Fruit fly (Drosophila melanogaster): ENCODE results near the gene CG13901.

The CG13901 gene

DNA sequence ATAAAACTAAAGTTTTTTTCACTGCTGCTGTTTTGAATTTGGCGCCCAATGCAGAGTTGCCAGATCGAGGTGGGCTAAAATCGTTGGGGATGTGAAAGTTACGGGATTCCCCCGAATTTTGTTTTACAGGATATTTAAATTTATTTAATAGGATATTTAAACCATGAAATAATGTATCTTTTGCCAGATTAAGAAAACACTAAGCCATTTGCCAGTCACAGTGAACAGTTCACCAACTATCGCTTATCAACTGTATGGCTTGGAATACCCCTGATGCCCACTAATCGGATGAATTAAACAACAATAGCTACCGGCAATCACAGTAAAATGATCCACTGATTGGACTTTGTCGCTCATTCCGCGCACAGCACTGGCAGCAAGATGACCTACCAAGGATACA, 13.4 kb upstream of the CG13901 start, which contains the start of gene Dci (continued):
- TF ChIP-seq bcd (GFP tag; optimal IDR thresholded peaks at IDR 0.05), result peak; percentile 69
- TF ChIP-seq Dfd (GFP tag; optimal IDR thresholded peaks at IDR 0.05), result no peak
- peak; percentile 74 for TF ChIP-seq cas (GFP tag; IDR thresholded peaks at IDR 0.05)
- TF ChIP-seq tup (GFP tag; optimal IDR thresholded peaks at IDR 0.05), result peak; percentile 63
- peak; percentile 68 for TF ChIP-seq CG9215 (GFP tag; IDR thresholded peaks at IDR 0.05)
- no peak for TF ChIP-seq Vsx1 (GFP tag; optimal IDR thresholded peaks at IDR 0.05)
- no peak for TF ChIP-seq lov (optimal IDR thresholded peaks at IDR 0.05)
- TF ChIP-seq lov (GFP tag; IDR thresholded peaks at IDR 0.05), result 0 out of 3 replicates have a peak, but pooled peaks have one; percentile 12
- TF ChIP-seq Bteb2 (GFP tag; optimal IDR thresholded peaks at IDR 0.05), result peak; percentile 59
- TF ChIP-seq B-H2 (GFP tag; optimal IDR thresholded peaks at IDR 0.05), result no peak
- peak; percentile 73 for TF ChIP-seq CG10267 (tag; optimal IDR thresholded peaks at IDR 0.05)
- no peak for TF ChIP-seq prd (optimal IDR thresholded peaks at IDR 0.05)
- TF ChIP-seq prd (GFP tag; IDR thresholded peaks at IDR 0.05), result peak; percentile 91
- TF ChIP-seq CG11560 (tag; IDR thresholded peaks at IDR 0.05), result no peak; the same call in 2 of the 3 replicates
- peak; percentile 78 for TF ChIP-seq Rx (GFP tag; IDR thresholded peaks at IDR 0.05)
- peak; percentile 41 for TF ChIP-seq CG3281 (GFP tag; optimal IDR thresholded peaks at IDR 0.05)
- no peak for TF ChIP-seq disco-r (GFP tag; optimal IDR thresholded peaks at IDR 0.05)
- TF ChIP-seq az2 (GFP tag; optimal IDR thresholded peaks at IDR 0.05), result peak; percentile 70
- TF ChIP-seq unc-4 (GFP tag; IDR thresholded peaks at IDR 0.05; ENCODE audit: partially characterized antibody), result peak; percentile 82
- peak; percentile 39 for TF ChIP-seq CG1529 (GFP tag; optimal IDR thresholded peaks at IDR 0.05)
- no peak for TF ChIP-seq pan (optimal IDR thresholded peaks at IDR 0.05)
- peak in 1 of 2 experiments; percentile 84 for TF ChIP-seq pan (GFP tag; optimal IDR thresholded peaks at IDR 0.05 in 1 of 2, IDR thresholded peaks at IDR 0.05 in 1 of 2)
- peak; percentile 70 for TF ChIP-seq wor (GFP tag; IDR thresholded peaks at IDR 0.05)
- no peak for TF ChIP-seq CG6813 (GFP tag; optimal IDR thresholded peaks at IDR 0.05)
- TF ChIP-seq CG30431 (GFP tag; optimal IDR thresholded peaks at IDR 0.05), result peak; percentile 49
- TF ChIP-seq CG18619 (GFP tag; optimal IDR thresholded peaks at IDR 0.05), result peak; percentile 28
- TF ChIP-seq CG2875 (GFP tag; optimal IDR thresholded peaks at IDR 0.05), result peak; percentile 16
- no peak for TF ChIP-seq nau (GFP tag; optimal IDR thresholded peaks at IDR 0.05)
- TF ChIP-seq Xbp1 (GFP tag; optimal IDR thresholded peaks at IDR 0.05), result peak; percentile 87
- peak; percentile 97 for TF ChIP-seq sens (GFP tag)
- TF ChIP-seq seq (GFP tag; IDR thresholded peaks at IDR 0.05), result peak; percentile 57
- peak; percentile 55 for TF ChIP-seq CG33213 (GFP tag; optimal IDR thresholded peaks at IDR 0.05)
- TF ChIP-seq CG13123 (GFP tag; optimal IDR thresholded peaks at IDR 0.05), result no peak
- no peak for TF ChIP-seq sr (GFP tag; IDR thresholded peaks at IDR 0.05)
- no peak for TF ChIP-seq cad (GFP tag; optimal IDR thresholded peaks at IDR 0.05)
- TF ChIP-seq CG2678 (tag; optimal IDR thresholded peaks at IDR 0.05), result no peak
- no peak for TF ChIP-seq Blimp-1 (GFP tag; optimal IDR thresholded peaks at IDR 0.05)
- TF ChIP-seq grn (GFP tag; optimal IDR thresholded peaks at IDR 0.05), result no peak
- peak; percentile 88 for TF ChIP-seq BEAF-32 (GFP tag; optimal IDR thresholded peaks at IDR 0.05)
- peak; percentile 77 for TF ChIP-seq CG4617 (GFP tag; optimal IDR thresholded peaks at IDR 0.05; ENCODE audit: borderline replicate concordance)
- TF ChIP-seq CG12942 (GFP tag; optimal IDR thresholded peaks at IDR 0.05), result peak; percentile 66
- peak; percentile 57 for TF ChIP-seq slou (GFP tag; optimal IDR thresholded peaks at IDR 0.05)
- TF ChIP-seq btn (GFP tag; optimal IDR thresholded peaks at IDR 0.05), result no peak
- TF ChIP-seq hbn (GFP tag; IDR thresholded peaks at IDR 0.05; ENCODE audit: partially characterized antibody), result peak; percentile 89
- peak; percentile 76 for TF ChIP-seq Hr3 (GFP tag; optimal IDR thresholded peaks at IDR 0.05)
- TF ChIP-seq cato (GFP tag; optimal IDR thresholded peaks at IDR 0.05; ENCODE audit: borderline replicate concordance), result peak; percentile 48
- TF ChIP-seq NC2β (GFP tag; optimal IDR thresholded peaks at IDR 0.05), result peak; percentile 46
- TF ChIP-seq lola (GFP tag; optimal IDR thresholded peaks at IDR 0.05), result peak in 1 of 3 experiments; percentile 64
- peak; percentile 22 for TF ChIP-seq CG11723 (GFP tag; optimal IDR thresholded peaks at IDR 0.05)
- no peak for TF ChIP-seq sim (GFP tag; IDR thresholded peaks at IDR 0.05)
- peak; percentile 79 for TF ChIP-seq amos (GFP tag; IDR thresholded peaks at IDR 0.05; ENCODE audit: partially characterized antibody)

All from whole organism, embryonic.